Worm (Caenorhabditis elegans) whole organism, midembryonic: ENCODE results near the gene trmt-10A.

ENCODE experiments used
- T22C8.4 ChIP-seq: fragments of 200-800 bp; sonication (Bioruptor generic); IDR thresholded peaks from 2 replicates; pipeline ENCODE4 v1.3.6; 2022; ENCODE audit warnings: missing genetic modification characterization, missing compliant biosample characterization
- cog-1 ChIP-seq: sonication (generic microtip); optimal IDR thresholded peaks from 2 replicates; lab custom pipeline; 2016; ENCODE audit warnings: missing genetic modification characterization, missing compliant biosample characterization
- flt-1 ChIP-seq: fragments of 200-800 bp; sonication (Bioruptor generic); IDR thresholded peaks from 2 replicates; pipeline ENCODE4 v1.3.6; 2022; ENCODE audit warnings: missing genetic modification characterization, missing compliant biosample characterization
- ref-1 ChIP-seq: fragments of 200-800 bp; sonication (Bioruptor generic); conservative IDR thresholded peaks from 2 replicates; pipeline ENCODE4 v1.3.6; 2022; ENCODE audit warnings: missing genetic modification reagents, missing genetic modification characterization, missing compliant biosample characterization
- tab-1 ChIP-seq: fragments of 200-800 bp; sonication (Bioruptor generic); IDR thresholded peaks from 2 replicates; pipeline ENCODE4 v1.3.6; 2022; ENCODE audit warnings: missing genetic modification characterization, missing compliant biosample characterization
- ztf-23 ChIP-seq: fragments of 200-800 bp; sonication (Bioruptor generic); IDR thresholded peaks from 2 replicates; pipeline ENCODE4 v1.3.6; 2022; ENCODE audit warnings: missing genetic modification reagents, missing genetic modification characterization, missing compliant biosample characterization

DNA sequence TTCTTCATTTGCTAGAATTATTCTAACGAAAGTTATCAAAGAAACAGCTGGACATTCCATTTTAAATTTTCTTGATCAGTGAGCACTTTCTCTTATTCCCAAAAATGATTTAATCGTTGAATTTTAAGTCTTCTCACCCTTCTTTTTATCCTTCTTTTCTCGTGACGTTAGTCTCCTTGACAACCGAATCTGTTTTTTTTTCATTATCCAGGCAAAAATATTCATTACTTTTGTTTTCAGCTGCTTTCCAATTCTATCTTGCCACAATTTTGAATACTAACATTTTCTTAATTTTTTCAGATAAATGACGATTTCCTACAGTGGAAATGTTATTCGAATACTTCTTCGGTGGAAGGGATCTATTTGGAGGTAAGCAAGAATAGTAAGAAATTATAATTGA, 28.4 kb downstream of the trmt-10A start, which contains the start of gene best-13:
- no peak for TF ChIP-seq flt-1
- no peak for TF ChIP-seq T22C8.4 (GFP tag; lab: Robert Waterston, UW)
- TF ChIP-seq tab-1, result no peak
- TF ChIP-seq ref-1 (GFP tag; lab: Robert Waterston, UW), result no peak
- no peak for TF ChIP-seq cog-1 (tag; lab: Kevin White, UChicago)
- TF ChIP-seq ztf-23 (GFP tag; lab: Robert Waterston, UW), result no peak
